Worm (Caenorhabditis elegans) whole organism, young adult: ENCODE measurements around the gene Y51B9A.8.

ENCODE experiments used
- cebp-1 ChIP-seq, 2 experiments: fragments of 200-800 bp in 1 of 2; sonication (Bioruptor generic) in 1 of 2; sonication (generic microtip) in 1 of 2; IDR thresholded peaks in 1 of 2; optimal IDR thresholded peaks in 1 of 2; 2 replicates each; pipeline versions ENCODE4 v1.3.6 to Lab custom; 2017 to 2022; ENCODE audit warnings: missing compliant biosample characterization in 2 of 2, missing genetic modification characterization in 2 of 2, mild to moderate bottlenecking in 1 of 2, missing genetic modification reagents in 1 of 2, moderate library complexity in 1 of 2
- nhr-120 ChIP-seq: fragments of 200-800 bp; sonication (Bioruptor generic); IDR thresholded peaks from 2 replicates; pipeline ENCODE4 v1.3.6; 2022; ENCODE audit warnings: missing genetic modification characterization, missing compliant biosample characterization
- pha-4 ChIP-seq: fragments of 150-350 bp; sonication (generic microtip); optimal IDR thresholded peaks from 2 replicates; lab custom pipeline; 2014; ENCODE audit warnings: missing biosample characterization, missing genetic modification reagents, missing genetic modification characterization
- unc-62 ChIP-seq: fragments of 150-350 bp; optimal IDR thresholded peaks from 2 replicates; lab custom pipeline; 2014; ENCODE audit warnings: missing biosample characterization, missing genetic modification reagents, missing genetic modification characterization
- ztf-25 ChIP-seq: fragments of 200-800 bp; sonication (Bioruptor generic); IDR thresholded peaks from 2 replicates; pipeline ENCODE4 v1.3.6; 2022; ENCODE audit warnings: missing genetic modification reagents, missing genetic modification characterization, missing compliant biosample characterization
- ztf-28 ChIP-seq: fragments of 200-800 bp; sonication (Bioruptor generic); IDR thresholded peaks from 2 replicates; pipeline ENCODE4 v1.3.6; 2022; ENCODE audit warnings: missing genetic modification reagents, missing genetic modification characterization, missing compliant biosample characterization

ce11 chrII:9372393-9372792, 26.3 kb upstream of the Y51B9A.8 start, which contains the start of gene C06C3.3:
- TF ChIP-seq cebp-1 (GFP tag; IDR thresholded peaks at IDR 0.05; lab: Robert Waterston, UW) (no peak), cebp-1 (tag; optimal IDR thresholded peaks at IDR 0.05; lab: Kevin White, UChicago) (no peak), ztf-25 (GFP tag; lab: Robert Waterston, UW) (no peak), ztf-28 (GFP tag; lab: Robert Waterston, UW) (no peak), nhr-120 (GFP tag; lab: Robert Waterston, UW) (no peak), unc-62 (GFP tag; lab: Kevin White, UChicago) (no peak), pha-4 (tag; lab: Kevin White, UChicago) (no peak)
